Worm (Caenorhabditis elegans) whole organism, L4/young adult: ENCODE measurements around the gene ztf-25.

Source experiments
- dao-5 ChIP-seq: sonication (generic microtip); optimal IDR thresholded peaks from 2 replicates; lab custom pipeline; 2016; ENCODE audit warnings: missing genotype, missing genetic modification characterization, moderate library complexity, missing compliant biosample characterization
- him-1 ChIP-seq: sonication (generic microtip); optimal IDR thresholded peaks from 2 replicates; lab custom pipeline; 2016; ENCODE audit warnings: missing genotype, missing genetic modification reagents, missing genetic modification characterization, missing compliant biosample characterization

- TF ChIP-seq dao-5 (tag; lab: Kevin White, UChicago) (no peak), him-1 (tag; lab: Kevin White, UChicago) (no peak)
Observed at ce11 chrV:17624906-17625305, 23.3 kb downstream of the ztf-25 start, which contains the start of gene F57G4.11.
